Fruit fly (Drosophila melanogaster) Kc167 (cell line): ENCODE results near the gene ry.

Source experiments
- Myc ChIP-seq: fragments of >200 bp; optimal IDR thresholded peaks from 2 replicates; lab custom pipeline; 2017; ENCODE audit warnings: missing external identifiers
- h ChIP-seq: fragments of >200 bp; optimal IDR thresholded peaks from 3 replicates; lab custom pipeline; 2018; ENCODE audit warnings: missing external identifiers

DNA sequence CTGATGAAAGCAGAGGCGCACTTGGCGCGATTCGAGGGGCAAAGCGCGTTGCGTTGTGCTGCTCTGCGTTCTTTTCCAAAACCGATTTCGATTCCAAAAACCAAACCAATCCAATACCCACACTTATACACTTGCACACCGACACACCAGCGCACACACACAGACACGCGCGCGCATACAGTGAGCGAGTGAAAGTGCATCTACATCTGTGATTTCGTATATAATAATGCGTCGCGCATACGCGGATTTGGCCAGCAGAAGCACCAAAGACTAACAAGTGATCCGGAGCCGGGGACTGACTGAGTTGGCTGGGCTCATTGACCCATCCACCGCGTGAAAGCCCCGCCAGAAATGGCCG lies 34.1 kb upstream of the ry start:
- TF ChIP-seq Myc (no peak), h (lab: Kevin White, UChicago) (no peak)
